Fruit fly (Drosophila melanogaster) whole organism, adult: ENCODE data around the gene Nepl9.

Experiments used
- CG11617 ChIP-seq: fragments of 200-800 bp; sonication (Bioruptor generic); optimal IDR thresholded peaks from 2 replicates; lab custom pipeline; 2017; ENCODE audit warnings: mild to moderate bottlenecking, missing biosample characterization, missing genetic modification reagents, missing genetic modification characterization
- CG12768 ChIP-seq: fragments of 200-800 bp; sonication (Bioruptor generic); optimal IDR thresholded peaks from 2 replicates; lab custom pipeline; 2017; ENCODE audit warnings: missing biosample characterization, missing genetic modification characterization, mild to moderate bottlenecking, moderate library complexity, missing genetic modification reagents
- CG1620 ChIP-seq: fragments of 200-800 bp; sonication (Bioruptor generic); optimal IDR thresholded peaks from 2 replicates; lab custom pipeline; 2016; ENCODE audit warnings: missing biosample characterization, missing genetic modification characterization
- CG33017 ChIP-seq: fragments of 200-800 bp; sonication (Bioruptor generic); optimal IDR thresholded peaks from 2 replicates; lab custom pipeline; 2018; ENCODE audit warnings: missing biosample characterization, mild to moderate bottlenecking, missing genetic modification characterization, moderate library complexity
- CG5204 ChIP-seq: fragments of 200-800 bp; sonication (Bioruptor generic); optimal IDR thresholded peaks from 2 replicates; lab custom pipeline; 2016; ENCODE audit warnings: missing biosample characterization, missing genetic modification characterization
- CG7045 ChIP-seq: fragments of 200-800 bp; sonication (Bioruptor generic); optimal IDR thresholded peaks from 2 replicates; lab custom pipeline; 2017; ENCODE audit warnings: missing biosample characterization, mild to moderate bottlenecking, missing genetic modification characterization
- CG7101 ChIP-seq: fragments of 200-800 bp; sonication (Bioruptor generic); optimal IDR thresholded peaks from 2 replicates; lab custom pipeline; 2018; ENCODE audit warnings: missing biosample characterization, mild to moderate bottlenecking, missing genetic modification characterization, moderate library complexity
- Clk ChIP-seq: fragments of 200-800 bp; sonication (Bioruptor generic); optimal IDR thresholded peaks from 2 replicates; lab custom pipeline; 2017; ENCODE audit warnings: missing biosample characterization, missing genetic modification characterization
- Crg-1 ChIP-seq: fragments of 200-800 bp; sonication (Bioruptor generic); optimal IDR thresholded peaks from 2 replicates; lab custom pipeline; 2016; ENCODE audit warnings: missing biosample characterization, missing genetic modification characterization
- Hr96 ChIP-seq: fragments of 200-800 bp; sonication (Bioruptor generic); optimal IDR thresholded peaks from 2 replicates; lab custom pipeline; 2016; ENCODE audit warnings: missing biosample characterization, missing genetic modification characterization
- Mnt ChIP-seq: fragments of 200-800 bp; sonication (Bioruptor generic); optimal IDR thresholded peaks from 2 replicates; lab custom pipeline; 2016; ENCODE audit warnings: missing biosample characterization, mild to moderate bottlenecking, missing genetic modification characterization
- bab1 ChIP-seq: fragments of 200-800 bp; sonication (Bioruptor generic); optimal IDR thresholded peaks from 3 replicates; lab custom pipeline; 2019; ENCODE audit warnings: missing biosample characterization, mild to moderate bottlenecking, missing genetic modification characterization, moderate library complexity
- cic ChIP-seq: fragments of 200-800 bp; sonication (Bioruptor generic); optimal IDR thresholded peaks from 2 replicates; lab custom pipeline; 2017; ENCODE audit warnings: missing biosample characterization, mild to moderate bottlenecking, missing genetic modification characterization, moderate library complexity
- cnc ChIP-seq, 2 experiments: fragments of >200 bp; optimal IDR thresholded peaks; 2 replicates each; lab custom pipeline; 2017
- kay ChIP-seq: fragments of 200-800 bp; sonication (Bioruptor generic); peaks from one replicate; lab custom pipeline; 2016; ENCODE audit warnings: missing biosample characterization, missing genetic modification characterization, borderline replicate concordance
- ovo ChIP-seq: fragments of 200-800 bp; sonication (Bioruptor generic); optimal IDR thresholded peaks from 2 replicates; lab custom pipeline; 2016; ENCODE audit warnings: missing biosample characterization, missing genetic modification characterization
- pad ChIP-seq: fragments of 200-800 bp; sonication (Bioruptor generic); optimal IDR thresholded peaks from 3 replicates; lab custom pipeline; 2017; ENCODE audit warnings: missing biosample characterization, missing genetic modification characterization, mild to moderate bottlenecking, moderate library complexity, missing genetic modification reagents
- tj ChIP-seq: fragments of 200-800 bp; sonication (Bioruptor generic); optimal IDR thresholded peaks from 3 replicates; lab custom pipeline; 2017; ENCODE audit warnings: missing biosample characterization, mild to moderate bottlenecking, missing genetic modification characterization, moderate library complexity
- toe ChIP-seq: fragments of 200-800 bp; sonication (Bioruptor generic); optimal IDR thresholded peaks from 2 replicates; lab custom pipeline; 2016; ENCODE audit warnings: missing biosample characterization, missing genetic modification characterization

The Nepl9 gene

DNA sequence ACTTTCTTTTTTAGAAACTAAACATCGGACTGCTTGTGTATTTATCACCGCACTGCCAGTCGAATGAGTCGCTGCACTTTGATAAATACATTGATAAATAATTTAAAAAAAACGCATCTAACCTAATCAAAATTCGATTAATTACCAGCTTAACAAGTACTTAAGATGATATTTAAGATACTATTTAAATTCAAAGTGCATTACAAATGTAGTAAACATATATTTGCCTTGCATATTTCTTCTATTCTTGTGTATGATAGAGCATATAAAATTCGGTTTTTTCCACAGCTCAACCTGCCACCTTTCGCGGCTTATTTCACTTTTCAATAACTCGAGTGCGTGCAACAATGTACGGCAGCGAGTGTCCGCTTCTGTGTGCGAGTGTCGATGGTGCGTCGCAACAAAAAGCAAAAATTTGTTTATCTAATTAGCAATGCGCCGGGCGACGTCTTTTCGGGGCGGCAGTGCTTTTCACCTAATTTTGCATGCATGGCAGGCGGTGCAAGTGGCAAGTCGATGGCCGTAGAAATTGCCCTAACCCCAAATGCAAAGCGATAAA, 32.6 kb downstream of the Nepl9 start, which contains the start of gene CG13272:
TSS of gene CG13272 (plus strand) at position 509 of the 559 bp plus-strand sequence.
- TF ChIP-seq kay, result no peak
- no peak for TF ChIP-seq cnc (optimal IDR thresholded peaks at IDR 0.05; lab: Kevin White, UChicago)
- no peak for TF ChIP-seq Crg-1 (GFP tag; lab: Kevin White, UChicago)
- no peak for TF ChIP-seq bab1
- TF ChIP-seq tj (GFP tag; lab: Kevin White, UChicago), result no peak

DNA sequence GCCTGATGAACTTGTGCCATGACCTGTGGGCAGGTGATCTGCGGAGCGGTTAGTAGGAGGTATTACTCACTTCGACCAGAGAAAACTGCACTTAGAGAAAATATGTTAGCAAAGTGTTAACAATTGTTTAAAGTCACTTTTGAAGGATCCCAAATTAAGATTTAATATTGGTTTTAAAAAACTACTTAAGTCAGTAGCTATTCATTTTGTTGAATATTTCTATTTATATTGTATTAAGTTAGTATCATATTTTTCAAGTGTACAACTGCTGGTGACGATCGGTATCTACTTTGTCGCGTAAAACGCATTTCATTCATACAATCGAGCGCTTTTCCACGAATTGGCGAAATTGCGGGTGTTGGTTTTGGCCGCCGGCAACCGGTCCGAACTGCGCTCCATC, 33.4 kb downstream of the Nepl9 start:
- TF ChIP-seq cnc (optimal IDR thresholded peaks at IDR 0.05; lab: Kevin White, UChicago) (no peak), Crg-1 (GFP tag; lab: Kevin White, UChicago) (no peak), CG7101 (tag; lab: Kevin White, UChicago) (no peak), CG7045 (GFP tag; lab: Kevin White, UChicago) (no peak), CG5204 (no peak), CG12768 (GFP tag; lab: Kevin White, UChicago) (no peak), Mnt (no peak), CG33017 (tag; lab: Kevin White, UChicago) (no peak)

DNA sequence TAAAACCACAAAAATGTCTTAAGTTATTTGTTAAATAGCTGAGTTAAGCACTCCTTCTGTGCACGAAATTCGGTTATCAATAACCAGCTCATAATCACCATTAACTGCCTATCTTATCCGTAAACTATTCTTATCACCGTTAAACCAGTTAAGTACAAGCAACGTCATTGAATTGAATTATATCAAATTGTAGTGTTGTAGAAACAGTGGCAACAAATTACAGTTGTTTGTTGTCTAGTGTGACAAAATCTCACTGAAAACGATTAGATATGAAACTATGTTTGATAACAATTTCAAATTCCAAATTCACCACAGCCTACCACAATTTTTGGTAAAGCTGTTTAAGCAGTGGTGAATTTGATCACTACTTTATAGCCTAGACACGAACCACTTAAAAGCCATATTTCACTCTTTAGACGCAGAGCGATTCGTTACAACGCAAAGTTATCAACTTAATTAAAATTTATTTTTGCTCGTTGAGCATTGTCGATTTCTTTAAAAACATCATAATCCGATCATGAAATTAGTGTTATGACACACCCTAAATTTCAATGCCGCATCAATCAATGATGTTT, 35.4 kb downstream of the Nepl9 start:
- TF ChIP-seq cnc (optimal IDR thresholded peaks at IDR 0.05; lab: Kevin White, UChicago) (no peak), Mnt (no peak), CG7101 (tag; lab: Kevin White, UChicago) (no peak), toe (GFP tag; lab: Kevin White, UChicago) (no peak), ovo (GFP tag; lab: Kevin White, UChicago) (no peak), kay (peak; percentile 42), Hr96 (GFP tag; lab: Kevin White, UChicago) (no peak)

dm6 chr2L:16799496-16799895, 37.6 kb downstream of the Nepl9 start:
- TF ChIP-seq Mnt (peak; percentile 9), CG7045 (GFP tag; lab: Kevin White, UChicago) (no peak)

DNA sequence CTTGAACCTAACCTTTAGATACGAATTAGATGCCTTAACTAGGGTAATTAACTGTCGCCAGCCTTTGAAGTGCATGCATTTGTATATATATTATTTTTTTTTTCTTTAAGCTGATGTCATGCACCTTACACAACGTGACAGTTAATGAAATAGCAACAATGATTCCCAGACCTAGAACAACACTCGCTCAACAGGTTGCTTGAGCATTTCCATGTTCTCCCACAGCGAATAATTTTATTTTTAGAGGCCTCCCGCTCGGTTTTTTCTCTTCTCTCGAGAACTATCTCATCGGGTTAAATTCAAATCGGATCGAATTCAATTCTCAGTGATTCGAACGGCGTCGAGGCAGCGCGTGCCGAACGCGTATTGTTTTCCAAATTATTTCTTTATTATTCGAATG, 38.4 kb downstream of the Nepl9 start, which contains the start of gene Ugt37D1:
TSS of gene Ugt37D1 (plus strand) at position 321 of the 400 bp plus-strand sequence.
- TF ChIP-seq CG33017 (tag; lab: Kevin White, UChicago) (peak; percentile 33), kay (peak; percentile 90), CG5204 (no peak), CG12768 (GFP tag; lab: Kevin White, UChicago) (no peak), CG7101 (tag; lab: Kevin White, UChicago) (no peak), cnc (optimal IDR thresholded peaks at IDR 0.05; lab: Kevin White, UChicago) (peak in 1 of 2 experiments; percentile 42), CG7045 (GFP tag; lab: Kevin White, UChicago) (peak; percentile 11), CG11617 (GFP tag; lab: Kevin White, UChicago) (no peak), cic (GFP tag; lab: Kevin White, UChicago) (no peak), Clk (GFP tag; lab: Kevin White, UChicago) (no peak), CG1620 (GFP tag; lab: Kevin White, UChicago) (no peak), Mnt (peak; percentile 7)

DNA sequence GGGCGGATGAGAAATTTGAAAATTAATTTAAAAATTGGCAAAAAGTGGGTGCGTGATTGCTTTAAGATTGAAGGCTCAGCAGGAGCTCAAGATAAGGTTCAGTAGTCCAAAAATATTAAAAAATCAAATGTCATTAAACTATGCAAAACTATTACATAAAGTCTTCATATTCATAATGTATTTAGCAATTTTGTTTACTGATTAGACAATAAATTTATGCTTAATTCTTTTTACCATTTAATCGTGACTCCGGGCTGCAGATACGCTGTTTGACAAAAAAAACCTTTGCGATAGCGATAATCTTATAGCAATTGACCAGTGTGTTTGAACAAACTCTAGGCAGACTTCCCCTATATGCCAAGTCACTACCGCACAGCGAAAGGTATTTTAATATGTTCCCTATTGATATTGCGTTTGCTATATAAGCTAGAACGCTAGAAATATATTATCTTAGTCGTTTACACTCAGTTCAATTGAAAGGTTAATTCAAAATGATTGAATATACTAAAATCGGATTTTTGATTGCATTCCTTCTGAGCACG, 40.9 kb downstream of the Nepl9 start, which contains the start of gene Ugt37E1:
TSS of gene Ugt37E1 (plus strand) at position 492 of the 542 bp plus-strand sequence.
- TF ChIP-seq kay (peak; percentile 58), cic (GFP tag; lab: Kevin White, UChicago) (no peak)

DNA sequence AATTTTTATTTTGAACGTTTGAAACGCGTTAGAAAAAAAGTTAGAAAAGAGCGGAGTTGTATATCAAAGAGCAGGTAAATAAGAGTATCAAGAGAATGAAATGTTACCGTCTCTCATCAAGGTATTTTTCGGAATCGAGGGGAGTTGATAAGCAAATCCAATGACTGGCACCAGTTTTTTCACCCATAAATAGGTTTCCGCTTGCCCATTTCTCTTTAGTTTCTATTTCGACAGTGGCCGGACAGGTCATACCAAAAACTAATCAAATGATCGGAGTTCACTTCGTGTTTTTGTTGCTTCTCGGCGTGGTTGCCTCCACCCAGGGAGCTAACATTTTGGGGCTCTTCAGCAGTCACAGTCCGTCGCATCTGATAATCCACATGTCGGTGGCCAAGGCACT, 43.1 kb downstream of the Nepl9 start, which contains the start of gene Ugt37C2:
TSS of gene Ugt37C2 (plus strand) at position 242 of the 400 bp plus-strand sequence.
- no peak for TF ChIP-seq CG5204
- TF ChIP-seq CG7045 (GFP tag; lab: Kevin White, UChicago), result no peak
- no peak for TF ChIP-seq cic (GFP tag; lab: Kevin White, UChicago)
- no peak for TF ChIP-seq bab1
- no peak for TF ChIP-seq kay
- no peak for TF ChIP-seq ovo (GFP tag; lab: Kevin White, UChicago)
- TF ChIP-seq CG11617 (GFP tag; lab: Kevin White, UChicago), result no peak
- TF ChIP-seq pad (GFP tag; lab: Kevin White, UChicago), result no peak
- no peak for TF ChIP-seq tj (GFP tag; lab: Kevin White, UChicago)

- TF ChIP-seq Clk (GFP tag; lab: Kevin White, UChicago), result no peak
- no peak for TF ChIP-seq bab1
- peak; percentile 74 for TF ChIP-seq kay
Observed at dm6 chr2L:16791345-16791744, 45.7 kb downstream of the Nepl9 start, which contains the start of gene CG17928. CG17928 (plus strand) TSS chr2L:16791568.
